Worm (Caenorhabditis elegans) whole organism, L4 larva: ENCODE results near the gene nep-5.

Experiments used
- D1046.2 ChIP-seq: fragments of 200-800 bp; sonication (Bioruptor generic); IDR thresholded peaks from 2 replicates; pipeline ENCODE4 v1.3.6; 2022; ENCODE audit warnings: missing genetic modification characterization, missing compliant biosample characterization
- R02D3.7 ChIP-seq: fragments of 150-350 bp; sonication (generic microtip); optimal IDR thresholded peaks from 3 replicates; lab custom pipeline; 2014; ENCODE audit warnings: missing biosample characterization, missing genetic modification characterization
- T20F7.1 ChIP-seq: fragments of 200-800 bp; sonication (Bioruptor generic); optimal IDR thresholded peaks from 2 replicates; lab custom pipeline; 2018; ENCODE audit warnings: mild to moderate bottlenecking, missing genetic modification characterization, missing compliant biosample characterization
- Y75B8A.6 ChIP-seq: fragments of 200-800 bp; sonication (Bioruptor generic); IDR thresholded peaks from 2 replicates; pipeline ENCODE4 v1.3.6; 2022; ENCODE audit warnings: missing genetic modification reagents, missing genetic modification characterization, missing compliant biosample characterization
- aly-2 ChIP-seq: sonication (generic microtip); optimal IDR thresholded peaks from 2 replicates; lab custom pipeline; 2018; ENCODE audit warnings: missing biosample characterization, missing genetic modification characterization
- ceh-20 ChIP-seq: fragments of 200-800 bp; sonication (Bioruptor generic); IDR thresholded peaks from 2 replicates; pipeline ENCODE4 v1.3.6; 2022; ENCODE audit warnings: missing genetic modification reagents, missing genetic modification characterization, missing compliant biosample characterization
- ceh-28 ChIP-seq: fragments of 150-350 bp; optimal IDR thresholded peaks from 2 replicates; lab custom pipeline; 2014; ENCODE audit warnings: missing biosample characterization, missing genetic modification reagents, missing genetic modification characterization
- ceh-62 ChIP-seq: sonication (generic microtip); optimal IDR thresholded peaks from 2 replicates; lab custom pipeline; 2017; ENCODE audit warnings: missing biosample characterization, missing genetic modification characterization
- cey-2 ChIP-seq: sonication (generic microtip); optimal IDR thresholded peaks from 3 replicates; lab custom pipeline; 2017; ENCODE audit warnings: missing genetic modification characterization, mild to moderate bottlenecking, missing compliant biosample characterization, antibody characterized with exemption, borderline replicate concordance; ENCODE audit not compliant: insufficient read depth
- daf-12 ChIP-seq: fragments of 150-350 bp; optimal IDR thresholded peaks from 2 replicates; lab custom pipeline; 2014; ENCODE audit warnings: missing biosample characterization, missing genetic modification reagents, missing genetic modification characterization
- daf-16 ChIP-seq, 3 experiments: sonication (generic microtip); optimal IDR thresholded peaks; 2 replicates each; lab custom pipeline; 2016 to 2017; ENCODE audit warnings: missing genetic modification characterization in 3 of 3, missing genetic modification reagents in 3 of 3, mild to moderate bottlenecking in 2 of 3, missing compliant biosample characterization in 2 of 3, missing biosample characterization in 1 of 3, moderate library complexity in 1 of 3
- dmd-9 ChIP-seq: fragments of 200-800 bp; sonication (Bioruptor generic); IDR thresholded peaks from 2 replicates; pipeline ENCODE4 v1.3.6; 2022; ENCODE audit warnings: missing genetic modification reagents, missing genetic modification characterization, missing compliant biosample characterization
- dve-1 ChIP-seq: sonication (generic microtip); optimal IDR thresholded peaks from 2 replicates; lab custom pipeline; 2017; ENCODE audit warnings: antibody characterized with exemption, mild to moderate bottlenecking, missing genetic modification characterization, missing compliant biosample characterization; ENCODE audit not compliant: insufficient read depth
- egl-43 ChIP-seq: fragments of 200-800 bp; sonication (Bioruptor generic); IDR thresholded peaks from 2 replicates; pipeline ENCODE4 v1.3.6; 2022; ENCODE audit warnings: missing genetic modification reagents, missing genetic modification characterization, missing compliant biosample characterization
- fkh-10 ChIP-seq: fragments of 150-350 bp; optimal IDR thresholded peaks from 2 replicates; lab custom pipeline; 2014; ENCODE audit warnings: missing biosample characterization, missing genetic modification reagents, missing genetic modification characterization
- fos-1 ChIP-seq: fragments of 150-350 bp; optimal IDR thresholded peaks from 2 replicates; lab custom pipeline; 2014; ENCODE audit warnings: missing biosample characterization, missing genetic modification characterization
- gei-8 ChIP-seq: fragments of 200-800 bp; sonication (Bioruptor generic); optimal IDR thresholded peaks from 2 replicates; lab custom pipeline; 2018; ENCODE audit warnings: mild to moderate bottlenecking, missing genetic modification characterization, missing compliant biosample characterization
- jun-1 ChIP-seq: fragments of 150-350 bp; optimal IDR thresholded peaks from 2 replicates; lab custom pipeline; 2014; ENCODE audit warnings: missing biosample characterization, missing genetic modification reagents, missing genetic modification characterization
- lin-13 ChIP-seq: fragments of 150-350 bp; optimal IDR thresholded peaks from 2 replicates; lab custom pipeline; 2014; ENCODE audit warnings: missing biosample characterization, missing genetic modification reagents, missing genetic modification characterization
- lin-15B ChIP-seq: fragments of 150-350 bp; sonication (generic microtip); optimal IDR thresholded peaks from 3 replicates; lab custom pipeline; 2014; ENCODE audit warnings: missing biosample characterization, missing genetic modification characterization
- lin-39 ChIP-seq: fragments of 150-350 bp; optimal IDR thresholded peaks from 2 replicates; lab custom pipeline; 2014; ENCODE audit warnings: missing biosample characterization, missing genetic modification reagents, missing genetic modification characterization
- lir-3 ChIP-seq: sonication (generic microtip); optimal IDR thresholded peaks from 2 replicates; lab custom pipeline; 2016; ENCODE audit warnings: mild to moderate bottlenecking, missing genetic modification characterization, missing compliant biosample characterization
- madf-5 ChIP-seq, 2 experiments: fragments of 200-800 bp; sonication (Bioruptor generic); IDR thresholded peaks; 2 replicates each; pipeline ENCODE4 v1.3.6; 2022; ENCODE audit warnings: missing compliant biosample characterization in 2 of 2, missing genetic modification characterization in 2 of 2
- mxl-3 ChIP-seq: fragments of 200-800 bp; sonication (Bioruptor generic); optimal IDR thresholded peaks from 2 replicates; lab custom pipeline; 2018; ENCODE audit warnings: mild to moderate bottlenecking, missing genetic modification characterization, missing compliant biosample characterization
- nhr-10 ChIP-seq: fragments of 150-350 bp; optimal IDR thresholded peaks from 2 replicates; lab custom pipeline; 2014; ENCODE audit warnings: missing biosample characterization, missing genetic modification characterization
- nhr-237 ChIP-seq: sonication (generic microtip); optimal IDR thresholded peaks from 2 replicates; lab custom pipeline; 2017; ENCODE audit warnings: missing biosample characterization, missing genetic modification characterization
- nhr-76 ChIP-seq: fragments of 150-350 bp; optimal IDR thresholded peaks from 2 replicates; lab custom pipeline; 2014; ENCODE audit warnings: missing biosample characterization, missing genetic modification characterization
- pha-4 ChIP-seq, 2 experiments: fragments of 150-350 bp in 1 of 2; fragments of 200-800 bp in 1 of 2; sonication (Bioruptor generic) in 1 of 2; IDR thresholded peaks in 1 of 2; optimal IDR thresholded peaks in 1 of 2; 2 replicates each; pipeline versions ENCODE4 v1.3.6 to Lab custom; 2014 to 2022; ENCODE audit warnings: missing genetic modification characterization in 2 of 2, missing genetic modification reagents in 2 of 2, missing biosample characterization in 1 of 2, missing compliant biosample characterization in 1 of 2
- pqm-1 ChIP-seq: sonication (generic microtip); optimal IDR thresholded peaks from 2 replicates; lab custom pipeline; 2017; ENCODE audit warnings: missing biosample characterization, missing genetic modification characterization
- saeg-2 ChIP-seq: fragments of 200-800 bp; sonication (Bioruptor generic); IDR thresholded peaks from 2 replicates; pipeline ENCODE4 v1.3.6; 2022; ENCODE audit warnings: missing genetic modification reagents, missing genetic modification characterization, missing compliant biosample characterization
- sdz-12 ChIP-seq: fragments of 200-800 bp; sonication (Bioruptor generic); optimal IDR thresholded peaks from 2 replicates; lab custom pipeline; 2018; ENCODE audit warnings: mild to moderate bottlenecking, missing genetic modification characterization, missing compliant biosample characterization
- snpc-1.2 ChIP-seq: fragments of 200-800 bp; sonication (Bioruptor generic); IDR thresholded peaks from 2 replicates; pipeline ENCODE4 v1.3.6; 2022; ENCODE audit warnings: missing genetic modification reagents, missing genetic modification characterization, missing compliant biosample characterization
- unc-130 ChIP-seq: sonication (generic microtip); optimal IDR thresholded peaks from 2 replicates; lab custom pipeline; 2016; ENCODE audit warnings: missing genetic modification reagents, missing genetic modification characterization, missing compliant biosample characterization
- unc-39 ChIP-seq: sonication (generic microtip); optimal IDR thresholded peaks from 2 replicates; lab custom pipeline; 2017; ENCODE audit warnings: missing biosample characterization, missing genetic modification characterization
- ztf-7 ChIP-seq: fragments of 150-350 bp; optimal IDR thresholded peaks from 2 replicates; lab custom pipeline; 2014; ENCODE audit warnings: missing biosample characterization, missing genetic modification characterization

The nep-5 gene

ce11 chrII:5487844-5488243, at the start of gene nep-5:
Gene nep-5 (plus strand): TSS chrII:5488144.
- TF ChIP-seq dmd-9 (GFP tag; lab: Robert Waterston, UW) (no peak), egl-43 (no peak), lin-13 (no peak), ceh-20 (GFP tag; lab: Robert Waterston, UW) (no peak), fos-1 (tag; lab: Kevin White, UChicago) (no peak), sdz-12 (no peak), unc-39 (no peak), snpc-1.2 (no peak), Y75B8A.6 (GFP tag; lab: Robert Waterston, UW) (no peak), aly-2 (tag; lab: Kevin White, UChicago) (no peak), gei-8 (GFP tag; lab: Kevin White, UChicago) (no peak), lin-15B (tag; lab: Kevin White, UChicago) (no peak)

- TF ChIP-seq snpc-1.2 (no peak), aly-2 (tag; lab: Kevin White, UChicago) (no peak), nhr-237 (tag; lab: Kevin White, UChicago) (no peak), madf-5 (GFP tag; IDR thresholded peaks at IDR 0.05; lab: Robert Waterston, UW) (no peak), ceh-28 (tag; lab: Kevin White, UChicago) (no peak), sdz-12 (no peak), daf-12 (no peak), nhr-76 (tag; lab: Kevin White, UChicago) (no peak), saeg-2 (GFP tag; lab: Robert Waterston, UW) (no peak), fkh-10 (no peak), ceh-62 (tag; lab: Kevin White, UChicago) (no peak), lin-39 (tag; lab: Kevin White, UChicago) (no peak), jun-1 (tag; lab: Kevin White, UChicago) (no peak), R02D3.7 (tag; lab: Kevin White, UChicago) (no peak), unc-130 (GFP tag; lab: Kevin White, UChicago) (no peak)
Measured at ce11 chrII:5446506-5446905, 41.4 kb upstream of the nep-5 start, which contains the start of gene nmr-1. Gene nmr-1 (minus strand): TSS chrII:5446606.

- no peak for TF ChIP-seq pqm-1 (tag; lab: Kevin White, UChicago)
Measured at ce11 chrII:5447381-5447780, 40.6 kb upstream of the nep-5 start, which contains the start of gene cex-1. Gene cex-1 (plus strand): TSS chrII:5447681.

ce11 chrII:5449219-5449618, 38.7 kb upstream of the nep-5 start:
- TF ChIP-seq D1046.2 (GFP tag; lab: Robert Waterston, UW) (no peak), daf-16 (GFP tag; optimal IDR thresholded peaks at IDR 0.05; lab: Kevin White, UChicago) (peak in 1 of 2 experiments; percentile 87), daf-16 (tag; optimal IDR thresholded peaks at IDR 0.05; lab: Kevin White, UChicago) (no peak), T20F7.1 (GFP tag; lab: Kevin White, UChicago) (no peak), sdz-12 (no peak), pha-4 (GFP tag; IDR thresholded peaks at IDR 0.05; lab: Robert Waterston, UW) (no peak), pha-4 (tag; optimal IDR thresholded peaks at IDR 0.05; lab: Kevin White, UChicago) (no peak), lir-3 (no peak), nhr-10 (tag; lab: Kevin White, UChicago) (no peak), ceh-28 (tag; lab: Kevin White, UChicago) (no peak), ztf-7 (tag; lab: Kevin White, UChicago) (no peak), dve-1 (tag; lab: Kevin White, UChicago) (no peak), mxl-3 (GFP tag; lab: Kevin White, UChicago) (peak; percentile 52), cey-2 (tag; lab: Kevin White, UChicago) (no peak)
- TF ChIP-seq, all 104 proteins: peak for 2
